Fruit fly (Drosophila melanogaster) whole organism, embryonic: Measurements from ENCODE around the gene Gart.

ENCODE experiments used
- Atf6 ChIP-seq: fragments of 200-800 bp; sonication (Bioruptor generic); IDR thresholded peaks from 2 replicates; pipeline ENCODE4 v1.3.6; 2022; ENCODE audit warnings: missing biosample characterization, missing genetic modification characterization
- B-H2 ChIP-seq: fragments of 200-800 bp; sonication (Bioruptor generic); optimal IDR thresholded peaks from 2 replicates; lab custom pipeline; 2018; ENCODE audit warnings: missing biosample characterization, mild to moderate bottlenecking, missing genetic modification characterization
- CG10543 ChIP-seq: fragments of 200-800 bp; sonication (Bioruptor generic); optimal IDR thresholded peaks from 3 replicates; lab custom pipeline; 2017; ENCODE audit warnings: missing biosample characterization, mild to moderate bottlenecking, missing genetic modification characterization, moderate library complexity
- CG11085 ChIP-seq: fragments of 200-800 bp; sonication (Bioruptor generic); IDR thresholded peaks from 2 replicates; pipeline ENCODE4 v1.3.6; 2022; ENCODE audit warnings: missing biosample characterization, missing genetic modification characterization
- CG11398 ChIP-seq: fragments of 200-800 bp; sonication (Bioruptor generic); optimal IDR thresholded peaks from 2 replicates; lab custom pipeline; 2016; ENCODE audit warnings: missing biosample characterization, missing genetic modification characterization
- CG11456 ChIP-seq: fragments of 200-800 bp; sonication (Bioruptor generic); IDR thresholded peaks from 3 replicates; pipeline ENCODE4 v1.3.6; 2022; ENCODE audit warnings: missing biosample characterization, missing genetic modification characterization
- CG12659 ChIP-seq: fragments of 200-800 bp; sonication (Bioruptor generic); optimal IDR thresholded peaks from 3 replicates; lab custom pipeline; 2017; ENCODE audit warnings: mild to moderate bottlenecking, missing biosample characterization, missing genetic modification reagents, missing genetic modification characterization
- CG13894 ChIP-seq: fragments of 200-800 bp; sonication (Bioruptor generic); optimal IDR thresholded peaks from 3 replicates; lab custom pipeline; 2018; ENCODE audit warnings: missing biosample characterization, mild to moderate bottlenecking, missing genetic modification characterization, moderate library complexity
- CG14014 ChIP-seq: fragments of 200-800 bp; sonication (Bioruptor generic); IDR thresholded peaks from 2 replicates; pipeline ENCODE4 v1.3.6; 2022; ENCODE audit warnings: missing biosample characterization, missing genetic modification characterization
- CG15479 ChIP-seq: fragments of 200-800 bp; sonication (Bioruptor generic); optimal IDR thresholded peaks from 3 replicates; lab custom pipeline; 2019; ENCODE audit warnings: missing biosample characterization, mild to moderate bottlenecking, missing genetic modification characterization, moderate library complexity
- CG17359 ChIP-seq: fragments of 200-800 bp; sonication (Bioruptor generic); optimal IDR thresholded peaks from 3 replicates; lab custom pipeline; 2018; ENCODE audit warnings: missing biosample characterization, mild to moderate bottlenecking, missing genetic modification characterization, moderate library complexity
- CG2120 ChIP-seq: fragments of 200-800 bp; sonication (Bioruptor generic); optimal IDR thresholded peaks from 3 replicates; lab custom pipeline; 2016; ENCODE audit warnings: missing biosample characterization, missing genetic modification characterization
- CG30431 ChIP-seq: fragments of 200-800 bp; sonication (Bioruptor generic); optimal IDR thresholded peaks from 2 replicates; lab custom pipeline; 2017; ENCODE audit warnings: missing biosample characterization, missing genetic modification characterization
- CG4328 ChIP-seq: fragments of 200-800 bp; sonication (Bioruptor generic); optimal IDR thresholded peaks from 3 replicates; lab custom pipeline; 2017; ENCODE audit warnings: missing biosample characterization, missing genetic modification reagents, missing genetic modification characterization
- CG8359 ChIP-seq: fragments of 200-800 bp; sonication (Bioruptor generic); optimal IDR thresholded peaks from 2 replicates; lab custom pipeline; 2017; ENCODE audit warnings: missing biosample characterization, mild to moderate bottlenecking, missing genetic modification characterization, borderline replicate concordance
- CG9727 ChIP-seq: fragments of 200-800 bp; sonication (Bioruptor generic); optimal IDR thresholded peaks from 3 replicates; lab custom pipeline; 2017; ENCODE audit warnings: missing biosample characterization, mild to moderate bottlenecking, missing genetic modification characterization
- CG9932 ChIP-seq: fragments of 200-800 bp; sonication (Bioruptor generic); IDR thresholded peaks from 2 replicates; pipeline ENCODE4 v1.3.6; 2022; ENCODE audit warnings: missing biosample characterization, missing genetic modification characterization
- CHES-1-like ChIP-seq: fragments of 200-800 bp; sonication (Bioruptor generic); optimal IDR thresholded peaks from 2 replicates; lab custom pipeline; 2016; ENCODE audit warnings: missing biosample characterization, missing genetic modification characterization
- CrebB ChIP-seq: fragments of 200-800 bp; sonication (Bioruptor generic); optimal IDR thresholded peaks from 3 replicates; lab custom pipeline; 2018; ENCODE audit warnings: missing biosample characterization, mild to moderate bottlenecking, missing genetic modification characterization
- D19A ChIP-seq: fragments of 200-800 bp; optimal IDR thresholded peaks from 3 replicates; lab custom pipeline; 2019; ENCODE audit warnings: missing biosample characterization, mild to moderate bottlenecking, missing genetic modification characterization, moderate library complexity
- Dbx ChIP-seq: fragments of 200-800 bp; sonication (Bioruptor generic); IDR thresholded peaks from 3 replicates; pipeline ENCODE4 v1.3.6; 2022; ENCODE audit warnings: missing biosample characterization, missing genetic modification characterization
- Deaf1 ChIP-seq: fragments of 200-800 bp; optimal IDR thresholded peaks from 3 replicates; lab custom pipeline; 2019; ENCODE audit warnings: missing biosample characterization, mild to moderate bottlenecking, missing genetic modification characterization, moderate library complexity
- Dip3 ChIP-seq: fragments of 200-800 bp; sonication (Bioruptor generic); optimal IDR thresholded peaks from 3 replicates; lab custom pipeline; 2016; ENCODE audit warnings: missing biosample characterization, missing genetic modification characterization
- Dll ChIP-seq: fragments of 200-800 bp; sonication (Bioruptor generic); IDR thresholded peaks from 4 replicates; pipeline ENCODE4 v1.3.6; 2022; ENCODE audit warnings: missing biosample characterization, missing genetic modification characterization; ENCODE audit not compliant: partially characterized antibody
- Dp ChIP-seq: fragments of 200-800 bp; sonication (Bioruptor generic); optimal IDR thresholded peaks from 2 replicates; lab custom pipeline; 2018; ENCODE audit warnings: missing biosample characterization, mild to moderate bottlenecking, missing genetic modification characterization, moderate library complexity
- Dref ChIP-seq: fragments of 200-800 bp; sonication (Bioruptor generic); IDR thresholded peaks from 2 replicates; pipeline ENCODE4 v1.3.6; 2022; ENCODE audit warnings: missing biosample characterization, missing genetic modification characterization
- Fer1 ChIP-seq: fragments of 200-800 bp; sonication (Bioruptor generic); optimal IDR thresholded peaks from 2 replicates; lab custom pipeline; 2017; ENCODE audit warnings: missing biosample characterization, mild to moderate bottlenecking, missing genetic modification characterization
- HmgZ ChIP-seq: fragments of 200-800 bp; sonication (Bioruptor generic); optimal IDR thresholded peaks from 2 replicates; lab custom pipeline; 2018; ENCODE audit warnings: missing biosample characterization, mild to moderate bottlenecking, missing genetic modification characterization
- Hmr ChIP-seq: fragments of 200-800 bp; sonication (Bioruptor generic); optimal IDR thresholded peaks from 3 replicates; lab custom pipeline; 2017; ENCODE audit warnings: mild to moderate bottlenecking, missing biosample characterization, missing genetic modification reagents, missing genetic modification characterization
- Med ChIP-seq: fragments of 200-800 bp; sonication (Bioruptor generic); peaks from one replicate; lab custom pipeline; 2016; ENCODE audit warnings: missing biosample characterization, missing genetic modification characterization, mild to moderate bottlenecking, inconsistent platforms, moderate library complexity
- Rfx ChIP-seq: fragments of 200-800 bp; sonication (Bioruptor generic); IDR thresholded peaks from 2 replicates; pipeline ENCODE4 v1.3.6; 2022; ENCODE audit warnings: missing biosample characterization, missing genetic modification characterization
- al ChIP-seq: fragments of 200-800 bp; sonication (Bioruptor generic); IDR thresholded peaks from 2 replicates; pipeline ENCODE4 v1.3.6; 2022; ENCODE audit warnings: missing biosample characterization, missing genetic modification characterization
- ap ChIP-seq: fragments of 200-800 bp; sonication (Bioruptor generic); IDR thresholded peaks from 2 replicates; pipeline ENCODE4 v1.3.6; 2022; ENCODE audit warnings: missing biosample characterization, missing genetic modification characterization
- bigmax ChIP-seq: fragments of 200-800 bp; sonication (Bioruptor generic); optimal IDR thresholded peaks from 2 replicates; lab custom pipeline; 2018; ENCODE audit warnings: missing biosample characterization, mild to moderate bottlenecking, missing genetic modification characterization
- cas ChIP-seq: fragments of 200-800 bp; sonication (Bioruptor generic); IDR thresholded peaks from 2 replicates; pipeline ENCODE4 v1.3.6; 2022; ENCODE audit warnings: missing biosample characterization, missing genetic modification characterization
- croc ChIP-seq: fragments of 200-800 bp; sonication (Bioruptor generic); conservative IDR thresholded peaks from 3 replicates; pipeline ENCODE4 v1.3.6; 2022; ENCODE audit warnings: missing biosample characterization, missing genetic modification characterization
- dysf ChIP-seq: fragments of 200-800 bp; sonication (Bioruptor generic); IDR thresholded peaks from 3 replicates; pipeline ENCODE4 v1.3.6; 2022; ENCODE audit warnings: missing biosample characterization, missing genetic modification characterization
- eve ChIP-seq, 2 experiments: fragments of >200 bp; optimal IDR thresholded peaks; 2 replicates each; lab custom pipeline; 2017; ENCODE audit warnings: missing biosample characterization in 2 of 2, missing genetic modification characterization in 2 of 2
- eyg ChIP-seq: fragments of 200-800 bp; sonication (Bioruptor generic); optimal IDR thresholded peaks from 3 replicates; lab custom pipeline; 2016; ENCODE audit warnings: missing biosample characterization, missing genetic modification characterization
- gsb-n ChIP-seq: fragments of 200-800 bp; sonication (Bioruptor generic); optimal IDR thresholded peaks from 3 replicates; lab custom pipeline; 2018; ENCODE audit warnings: missing biosample characterization, mild to moderate bottlenecking, missing genetic modification characterization
- lilli ChIP-seq: fragments of 200-800 bp; sonication (Bioruptor generic); optimal IDR thresholded peaks from 3 replicates; lab custom pipeline; 2016; ENCODE audit warnings: missing biosample characterization, missing genetic modification characterization
- nau ChIP-seq: fragments of 200-800 bp; sonication (Bioruptor generic); optimal IDR thresholded peaks from 3 replicates; lab custom pipeline; 2017; ENCODE audit warnings: missing biosample characterization, mild to moderate bottlenecking, missing genetic modification characterization, missing genetic modification reagents
- onecut ChIP-seq: fragments of 200-800 bp; sonication (Bioruptor generic); IDR thresholded peaks from 2 replicates; pipeline ENCODE4 v1.3.6; 2022; ENCODE audit warnings: missing biosample characterization, missing genetic modification characterization
- pho ChIP-seq: fragments of 200-800 bp; sonication (Bioruptor generic); optimal IDR thresholded peaks from 2 replicates; lab custom pipeline; 2016; ENCODE audit warnings: missing biosample characterization, missing genetic modification characterization
- rib ChIP-seq: fragments of 200-800 bp; sonication (Bioruptor generic); IDR thresholded peaks from 2 replicates; pipeline ENCODE4 v1.3.6; 2022; ENCODE audit warnings: missing biosample characterization, missing genetic modification characterization
- schlank ChIP-seq: fragments of 200-800 bp; sonication (Bioruptor generic); optimal IDR thresholded peaks from 2 replicates; lab custom pipeline; 2018; ENCODE audit warnings: missing biosample characterization, mild to moderate bottlenecking, missing genetic modification characterization
- stwl ChIP-seq: fragments of 200-800 bp; sonication (Bioruptor generic); optimal IDR thresholded peaks from 3 replicates; lab custom pipeline; 2018; ENCODE audit warnings: missing biosample characterization, mild to moderate bottlenecking, missing genetic modification characterization, moderate library complexity
- twi ChIP-seq: fragments of 200-800 bp; optimal IDR thresholded peaks from 2 replicates; lab custom pipeline; 2019; ENCODE audit warnings: missing biosample characterization, mild to moderate bottlenecking, missing genetic modification characterization, moderate library complexity
- unpg ChIP-seq: fragments of 200-800 bp; sonication (Bioruptor generic); optimal IDR thresholded peaks from 3 replicates; lab custom pipeline; 2018; ENCODE audit warnings: missing biosample characterization, mild to moderate bottlenecking, missing genetic modification characterization, moderate library complexity
- wor ChIP-seq: fragments of 200-800 bp; sonication (Bioruptor generic); IDR thresholded peaks from 2 replicates; pipeline ENCODE4 v1.3.6; 2022; ENCODE audit warnings: missing biosample characterization, missing genetic modification characterization
- z ChIP-seq: fragments of 200-800 bp; sonication (Bioruptor generic); IDR thresholded peaks from 3 replicates; pipeline ENCODE4 v1.3.6; 2022; ENCODE audit warnings: missing biosample characterization, missing genetic modification characterization
- zfh2 ChIP-seq: fragments of 200-800 bp; sonication (Bioruptor generic); optimal IDR thresholded peaks from 2 replicates; lab custom pipeline; 2016; ENCODE audit warnings: missing biosample characterization, missing genetic modification characterization

Gart gene

DNA sequence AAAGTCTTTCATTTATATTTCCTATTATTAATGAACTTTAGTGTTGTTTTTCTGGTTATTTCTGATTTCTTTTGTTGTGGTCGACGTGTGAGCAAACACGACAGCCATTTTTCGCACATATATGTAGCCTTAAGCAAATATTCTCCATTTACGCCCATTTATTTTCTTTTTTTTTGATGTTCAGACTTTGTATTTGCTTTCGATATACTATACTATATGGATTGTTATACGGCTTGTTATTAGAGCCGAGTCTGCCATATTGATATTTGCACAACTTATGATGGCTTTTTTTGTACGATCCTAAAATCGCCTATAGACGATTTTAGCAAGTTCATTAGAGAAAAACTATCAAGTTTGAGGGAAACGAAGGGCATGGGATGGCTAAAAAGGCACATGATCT, 24.0 kb upstream of the Gart start:
- TF ChIP-seq rib (GFP tag; lab: Robert Waterston, UW) = peak; percentile 47; the same call in 1 of the 2 replicates
- TF ChIP-seq croc (GFP tag; lab: Robert Waterston, UW) = no peak
- no peak for TF ChIP-seq CG17359
- peak; percentile 60 for TF ChIP-seq Hmr
- no peak for TF ChIP-seq gsb-n
- peak; percentile 55 for TF ChIP-seq Med (GFP tag; lab: Kevin White, UChicago)
- peak; percentile 19 for TF ChIP-seq Dip3 (GFP tag; lab: Kevin White, UChicago)
- TF ChIP-seq pho = peak; percentile 22
- TF ChIP-seq stwl (tag; lab: Kevin White, UChicago) = no peak
- no peak for TF ChIP-seq CG4328 (GFP tag; lab: Kevin White, UChicago)
- TF ChIP-seq lilli = peak; percentile 23
- TF ChIP-seq Dll = no peak
- no peak for TF ChIP-seq z (GFP tag; lab: Robert Waterston, UW)
- TF ChIP-seq CG11085 (GFP tag; lab: Robert Waterston, UW) = peak; percentile 29; the same call in 1 of the 2 replicates
- no peak for TF ChIP-seq eve (GFP tag; optimal IDR thresholded peaks at IDR 0.05; lab: Kevin White, UChicago)
- peak; percentile 40; the same call in 1 of the 3 replicates for TF ChIP-seq CG11456 (GFP tag; lab: Robert Waterston, UW)
- TF ChIP-seq CG10543 = peak; percentile 59
- TF ChIP-seq bigmax (GFP tag; lab: Kevin White, UChicago) = no peak
- TF ChIP-seq unpg (GFP tag; lab: Kevin White, UChicago) = no peak
- peak; percentile 28; the same call in 1 of the 2 replicates for TF ChIP-seq al (GFP tag; lab: Robert Waterston, UW)
- TF ChIP-seq CG12659 (GFP tag; lab: Kevin White, UChicago) = peak; percentile 23
- no peak for TF ChIP-seq B-H2 (GFP tag; lab: Kevin White, UChicago)
- no peak for TF ChIP-seq Dp (GFP tag; lab: Kevin White, UChicago)
- no peak for TF ChIP-seq nau (GFP tag; lab: Kevin White, UChicago)
- TF ChIP-seq zfh2 (GFP tag; lab: Kevin White, UChicago) = peak; percentile 13
- TF ChIP-seq onecut (GFP tag; lab: Robert Waterston, UW) = no peak
- TF ChIP-seq cas = 0 out of 2 replicates have a peak, but pooled peaks have one; percentile 11
- TF ChIP-seq ap (GFP tag; lab: Robert Waterston, UW) = no peak
- peak; percentile 62 for TF ChIP-seq Dbx (GFP tag; lab: Robert Waterston, UW)
- TF ChIP-seq CG13894 (tag; lab: Kevin White, UChicago) = peak; percentile 38
- TF ChIP-seq Fer1 (GFP tag; lab: Kevin White, UChicago) = no peak
- TF ChIP-seq wor (GFP tag; lab: Robert Waterston, UW) = no peak
- 0 out of 2 replicates have a peak, but pooled peaks have one; percentile 34 for TF ChIP-seq CG14014 (GFP tag; lab: Robert Waterston, UW)
- no peak for TF ChIP-seq Dref
- no peak for TF ChIP-seq D19A (tag; lab: Kevin White, UChicago)
- TF ChIP-seq Rfx = peak; percentile 34; the same call in 1 of the 2 replicates
- no peak for TF ChIP-seq eyg (GFP tag; lab: Kevin White, UChicago)
- no peak for TF ChIP-seq CG9727 (GFP tag; lab: Kevin White, UChicago)
- peak; percentile 5 for TF ChIP-seq CrebB (tag; lab: Kevin White, UChicago)
- TF ChIP-seq CG30431 = no peak
- TF ChIP-seq CG11398 (GFP tag; lab: Kevin White, UChicago) = no peak
- TF ChIP-seq Atf6 = peak; percentile 55
- TF ChIP-seq CG2120 (GFP tag; lab: Kevin White, UChicago) = peak; percentile 67
- peak; percentile 1 for TF ChIP-seq CHES-1-like (GFP tag; lab: Kevin White, UChicago)
- no peak for TF ChIP-seq CG15479 (GFP tag; lab: Kevin White, UChicago)
- no peak for TF ChIP-seq dysf (GFP tag; lab: Robert Waterston, UW)
- TF ChIP-seq CG9932 = peak; percentile 43
- peak; percentile 1 for TF ChIP-seq HmgZ
- no peak for TF ChIP-seq twi (tag; lab: Kevin White, UChicago)
- TF ChIP-seq Deaf1 (tag; lab: Kevin White, UChicago) = no peak
- no peak for TF ChIP-seq CG8359
- TF ChIP-seq schlank = peak; percentile 4
